Worm (Caenorhabditis elegans): ENCODE data around the gene vms-1.

vms-1 gene

ce11 chrIII:8067798-8068197 is 20.5 kb upstream of the vms-1 start:
- TF ChIP-seq hmg-11 (tag; optimal IDR thresholded peaks at IDR 0.05), result no peak
- no peak for TF ChIP-seq fkh-10 (GFP tag; optimal IDR thresholded peaks at IDR 0.05)
- no peak for TF ChIP-seq nhr-23 (tag; optimal IDR thresholded peaks at IDR 0.05)
- TF ChIP-seq egl-27 (tag; optimal IDR thresholded peaks at IDR 0.05), result no peak
- no peak for TF ChIP-seq pqm-1 (tag; optimal IDR thresholded peaks at IDR 0.05)

ce11 chrIII:8069206-8069605 is 19.1 kb upstream of the vms-1 start:
- no peak for TF ChIP-seq nhr-25 (tag; optimal IDR thresholded peaks at IDR 0.05)
- TF ChIP-seq lin-39 (tag; optimal IDR thresholded peaks at IDR 0.05), result no peak
- TF ChIP-seq pha-4 (tag; optimal IDR thresholded peaks at IDR 0.05), result no peak
- no peak for TF ChIP-seq aly-2 (tag; optimal IDR thresholded peaks at IDR 0.05)
- TF ChIP-seq mml-1 (tag; optimal IDR thresholded peaks at IDR 0.05), result no peak
- no peak for TF ChIP-seq unc-62 (GFP tag; optimal IDR thresholded peaks at IDR 0.05)
- no peak for TF ChIP-seq hmg-11 (tag; optimal IDR thresholded peaks at IDR 0.05)
- no peak for TF ChIP-seq elt-2 (tag; optimal IDR thresholded peaks at IDR 0.05)
- no peak for TF ChIP-seq nhr-76 (tag; optimal IDR thresholded peaks at IDR 0.05)
- no peak for TF ChIP-seq nhr-28 (tag; optimal IDR thresholded peaks at IDR 0.05)

- no peak for TF ChIP-seq lsy-12 (tag; optimal IDR thresholded peaks at IDR 0.05)
- no peak for TF ChIP-seq eor-1 (tag; optimal IDR thresholded peaks at IDR 0.05)
- no peak for TF ChIP-seq egl-27 (tag; optimal IDR thresholded peaks at IDR 0.05)
- TF ChIP-seq ztf-4 (tag; optimal IDR thresholded peaks at IDR 0.05), result no peak
- no peak for TF ChIP-seq ama-1 (optimal IDR thresholded peaks at IDR 0.05)
- no peak for TF ChIP-seq pha-4 (tag; optimal IDR thresholded peaks at IDR 0.05)
- no peak for TF ChIP-seq elt-3 (tag; optimal IDR thresholded peaks at IDR 0.05)
- no peak for TF ChIP-seq aly-2 (tag; optimal IDR thresholded peaks at IDR 0.05)
- no peak for TF ChIP-seq nhr-77 (tag; optimal IDR thresholded peaks at IDR 0.05)
- no peak for TF ChIP-seq nfya-1 (tag; optimal IDR thresholded peaks at IDR 0.05; ENCODE audit: insufficient read depth)
- no peak for TF ChIP-seq fkh-2 (tag; optimal IDR thresholded peaks at IDR 0.05)
- TF ChIP-seq elt-1 (tag; optimal IDR thresholded peaks at IDR 0.05), result no peak
- no peak for TF ChIP-seq nhr-25 (tag; optimal IDR thresholded peaks at IDR 0.05)
- no peak for TF ChIP-seq nhr-12 (tag; optimal IDR thresholded peaks at IDR 0.05)
Measured at ce11 chrIII:8077180-8077579, 11.2 kb upstream of the vms-1 start.

- TF ChIP-seq tbx-2 (tag; optimal IDR thresholded peaks at IDR 0.05) (no peak), daf-12 (tag; optimal IDR thresholded peaks at IDR 0.05) (no peak), ztf-11 (tag; optimal IDR thresholded peaks at IDR 0.05) (no peak), ceh-82 (tag; optimal IDR thresholded peaks at IDR 0.05) (no peak), hmg-11 (tag; optimal IDR thresholded peaks at IDR 0.05) (no peak), mdl-1 (tag; optimal IDR thresholded peaks at IDR 0.05) (no peak), nhr-67 (tag; optimal IDR thresholded peaks at IDR 0.05) (no peak), elt-1 (tag; optimal IDR thresholded peaks at IDR 0.05) (no peak)
Measured at ce11 chrIII:8080165-8080738, 8.1 kb upstream of the vms-1 start, which contains the start of the genes dcr-1 and apc-2. Gene dcr-1 (minus strand): TSS chrIII:8080281. Gene apc-2 (plus strand): TSS chrIII:8080629.

ce11 chrIII:8085355-8085754 is 3.0 kb upstream of the vms-1 start, which contains the start of the genes K06H7.7 and grp-1:
Gene K06H7.7 (minus strand): TSS chrIII:8085475.
Gene grp-1 (plus strand): TSS chrIII:8085705.
- TF ChIP-seq fos-1 (tag; optimal IDR thresholded peaks at IDR 0.05) (no peak), elt-2 (tag; optimal IDR thresholded peaks at IDR 0.05) (no peak), R02D3.7 (tag; optimal IDR thresholded peaks at IDR 0.05) (no peak), nhr-25 (tag; optimal IDR thresholded peaks at IDR 0.05) (peak; percentile 21), lin-15B (tag; optimal IDR thresholded peaks at IDR 0.05) (peak; percentile 73), ceh-82 (tag; optimal IDR thresholded peaks at IDR 0.05) (no peak), ceh-28 (tag; optimal IDR thresholded peaks at IDR 0.05) (no peak), nfya-1 (tag; optimal IDR thresholded peaks at IDR 0.05; ENCODE audit: insufficient read depth) (peak; percentile 72), nhr-77 (tag; optimal IDR thresholded peaks at IDR 0.05) (no peak), nhr-43 (tag; optimal IDR thresholded peaks at IDR 0.05; ENCODE audit: poor library complexity, severe bottlenecking) (peak; percentile 49), egl-27 (tag; optimal IDR thresholded peaks at IDR 0.05) (no peak), lsy-12 (tag; optimal IDR thresholded peaks at IDR 0.05) (no peak), nhr-11 (tag; optimal IDR thresholded peaks at IDR 0.05) (no peak), nhr-23 (tag; optimal IDR thresholded peaks at IDR 0.05) (peak; percentile 81), pha-4 (tag; optimal IDR thresholded peaks at IDR 0.05) (peak; percentile 71), elt-3 (tag; optimal IDR thresholded peaks at IDR 0.05) (no peak), egl-5 (tag; optimal IDR thresholded peaks at IDR 0.05) (peak; percentile 56), zag-1 (tag; optimal IDR thresholded peaks at IDR 0.05) (no peak), tbx-2 (tag; optimal IDR thresholded peaks at IDR 0.05) (no peak), nhr-76 (tag; optimal IDR thresholded peaks at IDR 0.05) (no peak), ceh-16 (tag; optimal IDR thresholded peaks at IDR 0.05) (no peak), lin-39 (tag; optimal IDR thresholded peaks at IDR 0.05) (no peak), unc-39 (tag; optimal IDR thresholded peaks at IDR 0.05) (no peak)

Measured in whole organism, L3 larva.